Fruit fly (Drosophila melanogaster) whole organism, embryonic: ENCODE data around the gene Snx27.

Source experiments
- Ada2b ChIP-seq: fragments of 200-800 bp; sonication (Bioruptor generic); IDR thresholded peaks from 2 replicates; pipeline ENCODE4 v1.3.6; 2022; ENCODE audit warnings: missing biosample characterization, missing genetic modification characterization
- Bdp1 ChIP-seq: fragments of 200-800 bp; sonication (Bioruptor generic); optimal IDR thresholded peaks from 3 replicates; lab custom pipeline; 2016; ENCODE audit warnings: missing biosample characterization, missing genetic modification characterization
- CG10274 ChIP-seq: fragments of 200-800 bp; sonication (Bioruptor generic); optimal IDR thresholded peaks from 3 replicates; lab custom pipeline; 2017; ENCODE audit warnings: missing biosample characterization, mild to moderate bottlenecking, missing genetic modification characterization
- CG10366 ChIP-seq: fragments of 200-800 bp; sonication (Bioruptor generic); IDR thresholded peaks from 2 replicates; pipeline ENCODE4 v1.3.6; 2022; ENCODE audit warnings: missing biosample characterization, missing genetic modification characterization
- CG10543 ChIP-seq: fragments of 200-800 bp; sonication (Bioruptor generic); optimal IDR thresholded peaks from 3 replicates; lab custom pipeline; 2017; ENCODE audit warnings: missing biosample characterization, mild to moderate bottlenecking, missing genetic modification characterization, moderate library complexity
- CG11504 ChIP-seq: fragments of 200-800 bp; sonication (Bioruptor generic); optimal IDR thresholded peaks from 3 replicates; lab custom pipeline; 2019; ENCODE audit warnings: missing biosample characterization, mild to moderate bottlenecking, missing genetic modification characterization, moderate library complexity
- CG12769 ChIP-seq: fragments of 200-800 bp; sonication (Bioruptor generic); optimal IDR thresholded peaks from 2 replicates; lab custom pipeline; 2019; ENCODE audit warnings: missing biosample characterization, mild to moderate bottlenecking, missing genetic modification characterization, moderate library complexity
- CG14050 ChIP-seq: fragments of 200-800 bp; sonication (Bioruptor generic); IDR thresholded peaks from 3 replicates; pipeline ENCODE4 v1.3.6; 2022; ENCODE audit warnings: missing biosample characterization, missing genetic modification characterization
- CG1603 ChIP-seq: fragments of 200-800 bp; sonication (Bioruptor generic); optimal IDR thresholded peaks from 2 replicates; lab custom pipeline; 2019; ENCODE audit warnings: missing biosample characterization, mild to moderate bottlenecking, missing genetic modification characterization, moderate library complexity
- CG17361 ChIP-seq: fragments of 200-800 bp; sonication (Bioruptor generic); IDR thresholded peaks from 3 replicates; pipeline ENCODE4 v1.3.6; 2022; ENCODE audit warnings: missing biosample characterization, missing genetic modification characterization
- CG18599 ChIP-seq: fragments of 200-800 bp; sonication (Bioruptor generic); optimal IDR thresholded peaks from 3 replicates; lab custom pipeline; 2017; ENCODE audit warnings: missing biosample characterization, missing genetic modification characterization, mild to moderate bottlenecking, moderate library complexity, missing genetic modification reagents
- CG2678 ChIP-seq: fragments of 200-800 bp; sonication (Bioruptor generic); optimal IDR thresholded peaks from 3 replicates; lab custom pipeline; 2019; ENCODE audit warnings: missing biosample characterization, mild to moderate bottlenecking, missing genetic modification characterization, moderate library complexity
- CG3065 ChIP-seq: fragments of 200-800 bp; sonication (Bioruptor generic); optimal IDR thresholded peaks from 2 replicates; lab custom pipeline; 2016; ENCODE audit warnings: missing biosample characterization, missing genetic modification characterization
- CG31365 ChIP-seq: fragments of 200-800 bp; sonication (Bioruptor generic); optimal IDR thresholded peaks from 2 replicates; lab custom pipeline; 2018; ENCODE audit warnings: missing biosample characterization, mild to moderate bottlenecking, missing genetic modification characterization
- CG32532 ChIP-seq: fragments of 200-800 bp; sonication (Bioruptor generic); IDR thresholded peaks from 2 replicates; pipeline ENCODE4 v1.3.6; 2022; ENCODE audit warnings: missing biosample characterization, missing genetic modification characterization
- CG32772 ChIP-seq: fragments of 200-800 bp; sonication (Bioruptor generic); IDR thresholded peaks from 2 replicates; pipeline ENCODE4 v1.3.6; 2022; ENCODE audit warnings: missing biosample characterization, missing genetic modification characterization
- CG34422 ChIP-seq: fragments of 200-800 bp; sonication (Bioruptor generic); IDR thresholded peaks from 3 replicates; pipeline ENCODE4 v1.3.6; 2022; ENCODE audit warnings: missing biosample characterization, missing genetic modification characterization
- CG3847 ChIP-seq: fragments of 200-800 bp; sonication (Bioruptor generic); IDR thresholded peaks from 2 replicates; pipeline ENCODE4 v1.3.6; 2022; ENCODE audit warnings: missing biosample characterization, missing genetic modification characterization
- CG4730 ChIP-seq: fragments of 200-800 bp; sonication (Bioruptor generic); IDR thresholded peaks from 2 replicates; pipeline ENCODE4 v1.3.6; 2022; ENCODE audit warnings: missing biosample characterization, missing genetic modification characterization
- CG6765 ChIP-seq: fragments of 200-800 bp; sonication (Bioruptor generic); optimal IDR thresholded peaks from 3 replicates; lab custom pipeline; 2017; ENCODE audit warnings: missing biosample characterization, mild to moderate bottlenecking, missing genetic modification characterization
- CG7556 ChIP-seq: fragments of 200-800 bp; sonication (Bioruptor generic); optimal IDR thresholded peaks from 2 replicates; lab custom pipeline; 2017; ENCODE audit warnings: missing biosample characterization, mild to moderate bottlenecking, missing genetic modification characterization
- Deaf1 ChIP-seq: fragments of 200-800 bp; optimal IDR thresholded peaks from 3 replicates; lab custom pipeline; 2019; ENCODE audit warnings: missing biosample characterization, mild to moderate bottlenecking, missing genetic modification characterization, moderate library complexity
- Drgx ChIP-seq: fragments of 200-800 bp; sonication (Bioruptor generic); IDR thresholded peaks from 2 replicates; pipeline ENCODE4 v1.3.6; 2022; ENCODE audit warnings: missing biosample characterization, missing genetic modification characterization
- Ets65A ChIP-seq: fragments of 200-800 bp; sonication (Bioruptor generic); peaks from one replicate; lab custom pipeline; 2016; ENCODE audit warnings: missing biosample characterization, missing genetic modification characterization
- Hmr ChIP-seq: fragments of 200-800 bp; sonication (Bioruptor generic); optimal IDR thresholded peaks from 3 replicates; lab custom pipeline; 2017; ENCODE audit warnings: mild to moderate bottlenecking, missing biosample characterization, missing genetic modification reagents, missing genetic modification characterization
- Hr51 ChIP-seq, 2 experiments: fragments of 200-800 bp; sonication (Bioruptor generic); optimal IDR thresholded peaks; 2 replicates in 1 of 2; 3 replicates in 1 of 2; lab custom pipeline; 2016 to 2018; ENCODE audit warnings: missing biosample characterization in 2 of 2, missing genetic modification characterization in 2 of 2, mild to moderate bottlenecking in 1 of 2, moderate library complexity in 1 of 2
- Med ChIP-seq: fragments of 200-800 bp; sonication (Bioruptor generic); peaks from one replicate; lab custom pipeline; 2016; ENCODE audit warnings: missing biosample characterization, missing genetic modification characterization, mild to moderate bottlenecking, inconsistent platforms, moderate library complexity
- Nf-YC ChIP-seq: fragments of 200-800 bp; optimal IDR thresholded peaks from 3 replicates; lab custom pipeline; 2019; ENCODE audit warnings: missing biosample characterization, mild to moderate bottlenecking, missing genetic modification characterization, moderate library complexity
- Oli ChIP-seq: fragments of 200-800 bp; sonication (Bioruptor generic); optimal IDR thresholded peaks from 2 replicates; lab custom pipeline; 2018; ENCODE audit warnings: missing biosample characterization, mild to moderate bottlenecking, missing genetic modification characterization, moderate library complexity
- Six4 ChIP-seq: fragments of 200-800 bp; sonication (Bioruptor generic); optimal IDR thresholded peaks from 2 replicates; lab custom pipeline; 2016; ENCODE audit warnings: missing biosample characterization, missing genetic modification characterization
- Sox102F ChIP-seq: fragments of 200-800 bp; sonication (Bioruptor generic); optimal IDR thresholded peaks from 2 replicates; lab custom pipeline; 2018; ENCODE audit warnings: missing biosample characterization, mild to moderate bottlenecking, missing genetic modification characterization, moderate library complexity
- Xrp1 ChIP-seq: fragments of 200-800 bp; sonication (Bioruptor generic); IDR thresholded peaks from 2 replicates; pipeline ENCODE4 v1.3.6; 2022; ENCODE audit warnings: missing biosample characterization, missing genetic modification characterization
- YL-1 ChIP-seq: fragments of 200-800 bp; sonication (Bioruptor generic); optimal IDR thresholded peaks from 3 replicates; lab custom pipeline; 2017; ENCODE audit warnings: missing biosample characterization, mild to moderate bottlenecking, missing genetic modification characterization
- abd-A ChIP-seq: fragments of 200-800 bp; sonication (Bioruptor generic); optimal IDR thresholded peaks from 3 replicates; lab custom pipeline; 2019; ENCODE audit warnings: missing biosample characterization, mild to moderate bottlenecking, missing genetic modification characterization, moderate library complexity
- cas ChIP-seq: fragments of 200-800 bp; sonication (Bioruptor generic); IDR thresholded peaks from 2 replicates; pipeline ENCODE4 v1.3.6; 2022; ENCODE audit warnings: missing biosample characterization, missing genetic modification characterization
- ci ChIP-seq: fragments of 200-800 bp; sonication (Bioruptor generic); IDR thresholded peaks from 3 replicates; pipeline ENCODE4 v1.3.6; 2022; ENCODE audit warnings: missing biosample characterization, missing genetic modification characterization
- ewg ChIP-seq: fragments of 200-800 bp; sonication (Bioruptor generic); optimal IDR thresholded peaks from 3 replicates; lab custom pipeline; 2017; ENCODE audit warnings: mild to moderate bottlenecking, missing biosample characterization, missing genetic modification reagents, missing genetic modification characterization
- grau ChIP-seq: fragments of 200-800 bp; optimal IDR thresholded peaks from 3 replicates; lab custom pipeline; 2019; ENCODE audit warnings: missing biosample characterization, mild to moderate bottlenecking, missing genetic modification characterization, moderate library complexity
- lab ChIP-seq: fragments of 200-800 bp; sonication (Bioruptor generic); optimal IDR thresholded peaks from 3 replicates; lab custom pipeline; 2017; ENCODE audit warnings: missing biosample characterization, missing genetic modification characterization, mild to moderate bottlenecking, moderate library complexity, missing genetic modification reagents
- lilli ChIP-seq: fragments of 200-800 bp; sonication (Bioruptor generic); optimal IDR thresholded peaks from 3 replicates; lab custom pipeline; 2016; ENCODE audit warnings: missing biosample characterization, missing genetic modification characterization
- pnt ChIP-seq: fragments of 200-800 bp; sonication (Bioruptor generic); optimal IDR thresholded peaks from 3 replicates; lab custom pipeline; 2016; ENCODE audit warnings: missing biosample characterization, missing genetic modification characterization
- prd ChIP-seq, 3 experiments: fragments of >200 bp in 2 of 3; fragments of 200-800 bp in 1 of 3; sonication (Bioruptor generic) in 1 of 3; optimal IDR thresholded peaks in 2 of 3; IDR thresholded peaks in 1 of 3; 2 replicates in 2 of 3; 3 replicates in 1 of 3; pipeline versions ENCODE4 v1.3.6 to Lab custom; 2017 to 2022; ENCODE audit warnings: missing biosample characterization in 1 of 3, missing genetic modification characterization in 1 of 3
- ranshi ChIP-seq: fragments of 200-800 bp; sonication (Bioruptor generic); IDR thresholded peaks from 2 replicates; pipeline ENCODE4 v1.3.6; 2022; ENCODE audit warnings: missing biosample characterization, missing genetic modification characterization
- row ChIP-seq: fragments of 200-800 bp; sonication (Bioruptor generic); IDR thresholded peaks from 3 replicates; pipeline ENCODE4 v1.3.6; 2022; ENCODE audit warnings: missing biosample characterization, missing genetic modification characterization
- slp2 ChIP-seq: fragments of 200-800 bp; sonication (Bioruptor generic); optimal IDR thresholded peaks from 2 replicates; lab custom pipeline; 2016; ENCODE audit warnings: missing biosample characterization, missing genetic modification characterization
- so ChIP-seq: fragments of 200-800 bp; sonication (Bioruptor generic); IDR thresholded peaks from 3 replicates; pipeline ENCODE4 v1.3.6; 2022; ENCODE audit warnings: missing biosample characterization, missing genetic modification characterization
- sob ChIP-seq: fragments of 200-800 bp; sonication (Bioruptor generic); IDR thresholded peaks from 2 replicates; pipeline ENCODE4 v1.3.6; 2022; ENCODE audit warnings: missing biosample characterization, missing genetic modification characterization
- ttk ChIP-seq: fragments of 200-800 bp; sonication (Bioruptor generic); IDR thresholded peaks from 2 replicates; pipeline ENCODE4 v2.1.2; 2022; ENCODE audit warnings: missing biosample characterization, missing genetic modification characterization
- z ChIP-seq: fragments of 200-800 bp; sonication (Bioruptor generic); IDR thresholded peaks from 3 replicates; pipeline ENCODE4 v1.3.6; 2022; ENCODE audit warnings: missing biosample characterization, missing genetic modification characterization

Snx27 gene

DNA sequence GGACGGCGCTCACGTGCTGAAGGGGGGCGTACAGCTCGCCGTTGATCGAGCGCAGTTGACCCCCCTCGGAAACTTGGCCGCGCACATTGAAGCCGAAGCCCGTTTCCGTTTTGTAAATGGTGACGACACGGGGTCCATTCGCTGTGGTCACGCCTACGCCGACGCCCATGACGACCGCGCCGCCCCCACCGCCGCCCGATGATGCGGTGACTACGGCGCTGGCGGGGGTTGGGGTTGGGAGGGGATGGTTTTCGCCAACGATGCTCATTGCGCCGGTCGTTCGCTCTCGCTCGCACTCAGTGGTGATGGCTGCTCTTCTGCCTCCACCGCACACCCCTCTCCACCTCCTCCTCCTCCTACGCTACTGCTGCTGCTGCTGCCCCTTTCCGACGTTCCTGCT, 674 bp downstream of the Snx27 start (continued):
- TF ChIP-seq pnt (GFP tag; lab: Kevin White, UChicago) = no peak
- no peak for TF ChIP-seq Bdp1 (GFP tag; lab: Kevin White, UChicago)
- peak; percentile 50 for TF ChIP-seq CG32532 (GFP tag; lab: Robert Waterston, UW)
- no peak for TF ChIP-seq CG17361 (GFP tag; lab: Robert Waterston, UW)
- peak; percentile 22; the same call in 1 of the 2 replicates for TF ChIP-seq CG3847
- TF ChIP-seq Sox102F (GFP tag; lab: Kevin White, UChicago) = peak; percentile 39
- no peak for TF ChIP-seq z
- peak; percentile 16 for TF ChIP-seq grau (tag; lab: Kevin White, UChicago)
- peak; percentile 47; the same call in 1 of the 3 replicates for TF ChIP-seq row (GFP tag; lab: Robert Waterston, UW)
- peak; percentile 80; the same call in 1 of the 3 replicates for TF ChIP-seq CG34422 (GFP tag; lab: Robert Waterston, UW)
- TF ChIP-seq CG11504 = peak; percentile 6
- peak; percentile 23 for TF ChIP-seq Nf-YC (tag; lab: Kevin White, UChicago)
- no peak for TF ChIP-seq CG4730 (GFP tag; lab: Robert Waterston, UW)
- no peak for TF ChIP-seq cas
- TF ChIP-seq CG14050 (GFP tag; lab: Robert Waterston, UW) = 0 out of 3 replicates have a peak, but pooled peaks have one; percentile 16
- TF ChIP-seq CG12769 (tag; lab: Kevin White, UChicago) = peak; percentile 76
- 0 out of 2 replicates have a peak, but pooled peaks have one; percentile 35 for TF ChIP-seq CG32772
- TF ChIP-seq CG1603 = peak; percentile 18
- peak in 1 of 2 experiments; percentile 2 for TF ChIP-seq Hr51 (GFP tag; optimal IDR thresholded peaks at IDR 0.05; lab: Kevin White, UChicago)
- peak; percentile 59 for TF ChIP-seq Drgx
- TF ChIP-seq Deaf1 (tag; lab: Kevin White, UChicago) = peak; percentile 20
- TF ChIP-seq slp2 = no peak
- 0 out of 3 replicates have a peak, but pooled peaks have one; percentile 50 for TF ChIP-seq so (GFP tag; lab: Robert Waterston, UW)
- TF ChIP-seq ranshi (GFP tag; lab: Robert Waterston, UW) = 0 out of 2 replicates have a peak, but pooled peaks have one; percentile 34
- TF ChIP-seq Med (GFP tag; lab: Kevin White, UChicago) = peak; percentile 81
- no peak for TF ChIP-seq YL-1
- peak; percentile 69; the same call in 2 of the 3 replicates for TF ChIP-seq ci
- peak; percentile 8 for TF ChIP-seq CG6765
- peak; percentile 57 for TF ChIP-seq CG18599 (GFP tag; lab: Kevin White, UChicago)
- TF ChIP-seq ttk (GFP tag; lab: Robert Waterston, UW) = peak; percentile 33; the same call in 1 of the 2 replicates
- no peak for TF ChIP-seq prd (optimal IDR thresholded peaks at IDR 0.05; lab: Kevin White, UChicago)
- peak; percentile 37; the same call in 1 of the 3 replicates for TF ChIP-seq prd (GFP tag; IDR thresholded peaks at IDR 0.05; lab: Robert Waterston, UW)
- TF ChIP-seq Hmr (GFP tag; lab: Kevin White, UChicago) = peak; percentile 9
- TF ChIP-seq Ets65A (GFP tag; lab: Kevin White, UChicago) = peak; percentile 12
- TF ChIP-seq CG31365 = no peak
- TF ChIP-seq lilli (GFP tag; lab: Kevin White, UChicago) = no peak
- no peak for TF ChIP-seq CG10274 (GFP tag; lab: Kevin White, UChicago)
- TF ChIP-seq CG3065 = peak; percentile 30
- TF ChIP-seq Oli (tag; lab: Kevin White, UChicago) = peak; percentile 6
- TF ChIP-seq Ada2b (GFP tag; lab: Robert Waterston, UW) = 0 out of 2 replicates have a peak, but pooled peaks have one; percentile 11
- 0 out of 2 replicates have a peak, but pooled peaks have one; percentile 11 for TF ChIP-seq CG10366 (GFP tag; lab: Robert Waterston, UW)
- peak; percentile 44 for TF ChIP-seq lab (GFP tag; lab: Kevin White, UChicago)
- no peak for TF ChIP-seq CG7556 (GFP tag; lab: Kevin White, UChicago)
- peak; percentile 20 for TF ChIP-seq CG10543
- TF ChIP-seq Xrp1 = peak; percentile 51; the same call in 1 of the 2 replicates
- peak; percentile 34 for TF ChIP-seq ewg (GFP tag; lab: Kevin White, UChicago)
- TF ChIP-seq Six4 = no peak
- TF ChIP-seq sob = 0 out of 2 replicates have a peak, but pooled peaks have one; percentile 12
- peak; percentile 8 for TF ChIP-seq abd-A (tag; lab: Kevin White, UChicago)
- no peak for TF ChIP-seq CG2678 (tag; lab: Kevin White, UChicago)
